Fruit fly (Drosophila melanogaster) whole organism: ENCODE data around the gene ninaC.

Source experiments
- CG8478 ChIP-seq: fragments of >200 bp; optimal IDR thresholded peaks from 2 replicates; lab custom pipeline; 2018; ENCODE audit warnings: inconsistent platforms
- Dll ChIP-seq: fragments of >200 bp; optimal IDR thresholded peaks from 2 replicates; lab custom pipeline; 2017
- pan ChIP-seq: fragments of >200 bp; optimal IDR thresholded peaks from 2 replicates; lab custom pipeline; 2017
- psq ChIP-seq: fragments of >200 bp; optimal IDR thresholded peaks from 2 replicates; lab custom pipeline; 2017
- usp ChIP-seq: fragments of >200 bp; optimal IDR thresholded peaks from 2 replicates; lab custom pipeline; 2017; ENCODE audit warnings: missing biosample characterization, missing genetic modification characterization, mixed read lengths

dm6 chr2L:7420305-7421287, 43.1 kb downstream of the ninaC start:
- TF ChIP-seq usp (GFP tag; lab: Kevin White, UChicago) (no peak), psq (no peak), pan (lab: Kevin White, UChicago) (no peak), CG8478 (lab: Kevin White, UChicago) (no peak), Dll (no peak)
